Fruit fly (Drosophila melanogaster) whole organism, prepupa: Measurements from ENCODE around the gene Rsf1.

Experiments used
- Blimp-1 ChIP-seq: fragments of 200-800 bp; sonication (Bioruptor generic); optimal IDR thresholded peaks from 3 replicates; lab custom pipeline; 2017; ENCODE audit warnings: missing biosample characterization, missing genetic modification characterization, mild to moderate bottlenecking, moderate library complexity, missing genetic modification reagents
- CG10631 ChIP-seq: fragments of 200-800 bp; sonication (Bioruptor generic); optimal IDR thresholded peaks from 2 replicates; lab custom pipeline; 2016; ENCODE audit warnings: missing biosample characterization, missing genetic modification characterization
- CG10669 ChIP-seq: fragments of 200-800 bp; sonication (Bioruptor generic); optimal IDR thresholded peaks from 3 replicates; lab custom pipeline; 2018; ENCODE audit warnings: missing biosample characterization, mild to moderate bottlenecking, missing genetic modification characterization, moderate library complexity
- CG11294 ChIP-seq: fragments of 200-800 bp; sonication (Bioruptor generic); IDR thresholded peaks from 2 replicates; pipeline ENCODE4 v1.3.6; 2022; ENCODE audit warnings: missing biosample characterization, missing genetic modification characterization
- CG11762 ChIP-seq: fragments of 200-800 bp; sonication (Bioruptor generic); optimal IDR thresholded peaks from 3 replicates; lab custom pipeline; 2016; ENCODE audit warnings: missing biosample characterization, missing genetic modification characterization; ENCODE audit not compliant: insufficient read depth
- CG11902 ChIP-seq: fragments of 200-800 bp; sonication (Bioruptor generic); optimal IDR thresholded peaks from 3 replicates; lab custom pipeline; 2016; ENCODE audit warnings: missing biosample characterization, missing genetic modification characterization
- CG1621 ChIP-seq: fragments of 200-800 bp; sonication (Bioruptor generic); optimal IDR thresholded peaks from 3 replicates; lab custom pipeline; 2018; ENCODE audit warnings: missing biosample characterization, mild to moderate bottlenecking, missing genetic modification characterization
- CG3032 ChIP-seq: fragments of 200-800 bp; optimal IDR thresholded peaks from 2 replicates; lab custom pipeline; 2019; ENCODE audit warnings: missing biosample characterization, mild to moderate bottlenecking, missing genetic modification characterization, moderate library complexity
- CG31627 ChIP-seq: fragments of 200-800 bp; sonication (Bioruptor generic); optimal IDR thresholded peaks from 3 replicates; lab custom pipeline; 2016; ENCODE audit warnings: missing biosample characterization, missing genetic modification characterization
- CG32006 ChIP-seq: fragments of 200-800 bp; sonication (Bioruptor generic); optimal IDR thresholded peaks from 3 replicates; lab custom pipeline; 2017; ENCODE audit warnings: missing biosample characterization, mild to moderate bottlenecking, missing genetic modification characterization
- CG3919 ChIP-seq: fragments of 200-800 bp; sonication (Bioruptor generic); optimal IDR thresholded peaks from 3 replicates; lab custom pipeline; 2016; ENCODE audit warnings: missing biosample characterization, missing genetic modification characterization
- CG4318 ChIP-seq: fragments of 200-800 bp; sonication (Bioruptor generic); optimal IDR thresholded peaks from 3 replicates; lab custom pipeline; 2017; ENCODE audit warnings: missing biosample characterization, mild to moderate bottlenecking, missing genetic modification characterization
- CG6163 ChIP-seq: fragments of 200-800 bp; sonication (Bioruptor generic); IDR thresholded peaks from 3 replicates; pipeline ENCODE4 v1.3.6; 2022; ENCODE audit warnings: missing biosample characterization, missing genetic modification characterization
- CG6276 ChIP-seq: fragments of 200-800 bp; sonication (Bioruptor generic); optimal IDR thresholded peaks from 2 replicates; lab custom pipeline; 2017; ENCODE audit warnings: missing biosample characterization, mild to moderate bottlenecking, missing genetic modification characterization
- CG6792 ChIP-seq: fragments of 200-800 bp; sonication (Bioruptor generic); optimal IDR thresholded peaks from 3 replicates; lab custom pipeline; 2016; ENCODE audit warnings: missing biosample characterization, missing genetic modification characterization
- CG6808 ChIP-seq: fragments of 200-800 bp; sonication (Bioruptor generic); optimal IDR thresholded peaks from 3 replicates; lab custom pipeline; 2017; ENCODE audit warnings: missing biosample characterization, missing genetic modification characterization, mild to moderate bottlenecking, moderate library complexity, missing genetic modification reagents
- CG7368 ChIP-seq: fragments of 200-800 bp; sonication (Bioruptor generic); optimal IDR thresholded peaks from 3 replicates; lab custom pipeline; 2016; ENCODE audit warnings: missing biosample characterization, missing genetic modification characterization
- CG8119 ChIP-seq: fragments of 200-800 bp; sonication (Bioruptor generic); IDR thresholded peaks from 3 replicates; pipeline ENCODE4 v1.3.6; 2022; ENCODE audit warnings: missing biosample characterization, missing genetic modification characterization
- CG8319 ChIP-seq: fragments of 200-800 bp; sonication (Bioruptor generic); optimal IDR thresholded peaks from 3 replicates; lab custom pipeline; 2016; ENCODE audit warnings: missing biosample characterization, missing genetic modification characterization
- CG8632 ChIP-seq: fragments of 200-800 bp; sonication (Bioruptor generic); optimal IDR thresholded peaks from 3 replicates; lab custom pipeline; 2016; ENCODE audit warnings: missing biosample characterization, missing genetic modification characterization
- CG9139 ChIP-seq: fragments of 200-800 bp; sonication (Bioruptor generic); optimal IDR thresholded peaks from 3 replicates; lab custom pipeline; 2017; ENCODE audit warnings: missing biosample characterization, mild to moderate bottlenecking, missing genetic modification characterization
- Eip75B ChIP-seq: fragments of 200-800 bp; sonication (Bioruptor generic); optimal IDR thresholded peaks from 3 replicates; lab custom pipeline; 2016; ENCODE audit warnings: missing biosample characterization, missing genetic modification characterization
- Eip78C ChIP-seq: fragments of 200-800 bp; sonication (Bioruptor generic); peaks from one replicate; lab custom pipeline; 2016; ENCODE audit warnings: missing biosample characterization, missing genetic modification characterization
- Eip93F ChIP-seq: fragments of 200-800 bp; sonication (Bioruptor generic); optimal IDR thresholded peaks from 2 replicates; lab custom pipeline; 2016; ENCODE audit warnings: missing biosample characterization, mild to moderate bottlenecking, missing genetic modification characterization
- Ets21C ChIP-seq: fragments of 200-800 bp; sonication (Bioruptor generic); optimal IDR thresholded peaks from 3 replicates; lab custom pipeline; 2016; ENCODE audit warnings: missing biosample characterization, missing genetic modification characterization
- Ets96B ChIP-seq: fragments of 200-800 bp; optimal IDR thresholded peaks from 2 replicates; lab custom pipeline; 2019; ENCODE audit warnings: missing biosample characterization, mild to moderate bottlenecking, missing genetic modification characterization, moderate library complexity
- Hr38 ChIP-seq: sonication (Bioruptor generic); optimal IDR thresholded peaks from 2 replicates; lab custom pipeline; 2016; ENCODE audit warnings: missing biosample characterization, missing genetic modification characterization
- Hr39 ChIP-seq: fragments of 200-800 bp; sonication (Bioruptor generic); optimal IDR thresholded peaks from 2 replicates; lab custom pipeline; 2016; ENCODE audit warnings: missing biosample characterization, missing genetic modification characterization
- Lpt ChIP-seq: fragments of 200-800 bp; sonication (Bioruptor generic); optimal IDR thresholded peaks from 3 replicates; lab custom pipeline; 2016; ENCODE audit warnings: missing biosample characterization, missing genetic modification characterization
- Met ChIP-seq: fragments of 200-800 bp; sonication (Bioruptor generic); optimal IDR thresholded peaks from 3 replicates; lab custom pipeline; 2016; ENCODE audit warnings: missing biosample characterization, missing genetic modification characterization
- OdsH ChIP-seq: fragments of 200-800 bp; sonication (Bioruptor generic); optimal IDR thresholded peaks from 3 replicates; lab custom pipeline; 2016; ENCODE audit warnings: missing biosample characterization, missing genetic modification characterization
- Smox ChIP-seq: fragments of 200-800 bp; sonication (Bioruptor generic); optimal IDR thresholded peaks from 3 replicates; lab custom pipeline; 2016; ENCODE audit warnings: missing biosample characterization, missing genetic modification characterization
- Sox102F ChIP-seq: fragments of 200-800 bp; sonication (Bioruptor generic); optimal IDR thresholded peaks from 2 replicates; lab custom pipeline; 2016; ENCODE audit warnings: missing biosample characterization, mild to moderate bottlenecking, missing genetic modification characterization
- Sox14 ChIP-seq: fragments of 200-800 bp; sonication (Bioruptor generic); optimal IDR thresholded peaks from 3 replicates; lab custom pipeline; 2016; ENCODE audit warnings: missing biosample characterization, missing genetic modification characterization
- Sox15 ChIP-seq: fragments of 200-800 bp; sonication (Bioruptor generic); optimal IDR thresholded peaks from 3 replicates; lab custom pipeline; 2016; ENCODE audit warnings: missing biosample characterization, missing genetic modification characterization
- achi ChIP-seq: fragments of 200-800 bp; sonication (Bioruptor generic); optimal IDR thresholded peaks from 3 replicates; lab custom pipeline; 2016; ENCODE audit warnings: missing biosample characterization, missing genetic modification characterization
- dac ChIP-seq: fragments of 200-800 bp; sonication (Bioruptor generic); optimal IDR thresholded peaks from 2 replicates; lab custom pipeline; 2017; ENCODE audit warnings: missing biosample characterization, mild to moderate bottlenecking, missing genetic modification characterization
- dsx ChIP-seq: fragments of 200-800 bp; optimal IDR thresholded peaks from 3 replicates; lab custom pipeline; 2019; ENCODE audit warnings: missing biosample characterization, mild to moderate bottlenecking, missing genetic modification characterization, moderate library complexity; ENCODE audit not compliant: poor library complexity, severe bottlenecking
- eg ChIP-seq: fragments of 200-800 bp; sonication (Bioruptor generic); IDR thresholded peaks from 3 replicates; pipeline ENCODE4 v1.3.6; 2022; ENCODE audit warnings: missing biosample characterization, missing genetic modification characterization
- esn ChIP-seq: fragments of 200-800 bp; sonication (Bioruptor generic); optimal IDR thresholded peaks from 2 replicates; lab custom pipeline; 2016; ENCODE audit warnings: missing biosample characterization, mild to moderate bottlenecking, missing genetic modification characterization, moderate library complexity
- fd59A ChIP-seq: fragments of 200-800 bp; sonication (Bioruptor generic); optimal IDR thresholded peaks from 2 replicates; lab custom pipeline; 2017; ENCODE audit warnings: missing biosample characterization, mild to moderate bottlenecking, missing genetic modification characterization, missing genetic modification reagents
- fd85E ChIP-seq: fragments of 200-800 bp; sonication (Bioruptor generic); optimal IDR thresholded peaks from 3 replicates; lab custom pipeline; 2016; ENCODE audit warnings: missing biosample characterization, missing genetic modification characterization
- fkh ChIP-seq: fragments of 200-800 bp; sonication (Bioruptor generic); optimal IDR thresholded peaks from 3 replicates; lab custom pipeline; 2017; ENCODE audit warnings: missing biosample characterization, mild to moderate bottlenecking, missing genetic modification characterization, moderate library complexity
- lz ChIP-seq: fragments of 200-800 bp; sonication (Bioruptor generic); optimal IDR thresholded peaks from 3 replicates; lab custom pipeline; 2016; ENCODE audit warnings: missing biosample characterization, missing genetic modification characterization
- net ChIP-seq: fragments of 200-800 bp; sonication (Bioruptor generic); optimal IDR thresholded peaks from 3 replicates; lab custom pipeline; 2016; ENCODE audit warnings: missing biosample characterization, missing genetic modification characterization
- salr ChIP-seq, 2 experiments: fragments of 200-800 bp; sonication (Bioruptor generic); optimal IDR thresholded peaks; 3 replicates each; lab custom pipeline; 2016 to 2018; ENCODE audit warnings: missing biosample characterization in 2 of 2, missing genetic modification characterization in 2 of 2, mild to moderate bottlenecking in 1 of 2
- spab ChIP-seq: fragments of 200-800 bp; sonication (Bioruptor generic); optimal IDR thresholded peaks from 2 replicates; lab custom pipeline; 2017; ENCODE audit warnings: missing biosample characterization, mild to moderate bottlenecking, missing genetic modification characterization, missing genetic modification reagents
- topi ChIP-seq: fragments of 200-800 bp; sonication (Bioruptor generic); optimal IDR thresholded peaks from 3 replicates; lab custom pipeline; 2016; ENCODE audit warnings: missing biosample characterization, missing genetic modification characterization
- vri ChIP-seq: fragments of 200-800 bp; sonication (Bioruptor generic); optimal IDR thresholded peaks from 3 replicates; lab custom pipeline; 2016; ENCODE audit warnings: missing biosample characterization, mild to moderate bottlenecking, missing genetic modification characterization

Gene Rsf1

DNA sequence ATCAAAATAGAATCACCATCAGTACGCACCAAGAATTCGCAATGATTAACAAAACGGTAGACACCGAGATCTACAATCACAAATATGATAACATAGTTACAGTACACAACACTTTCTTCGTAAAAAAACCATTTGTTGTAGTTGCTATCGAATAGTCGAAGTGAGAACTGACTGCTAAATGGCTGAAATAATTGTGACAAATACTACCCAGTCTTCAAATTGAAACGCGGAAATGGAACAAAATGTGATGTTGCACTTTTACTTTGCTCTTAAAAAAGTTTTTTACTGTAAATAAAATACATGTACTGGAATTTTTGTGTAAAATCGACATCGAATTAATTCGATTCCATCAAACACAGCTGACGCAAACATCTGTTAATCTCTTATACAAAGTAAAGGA is 31.8 kb downstream of the Rsf1 start, which contains the start of gene ova:
Gene ova, minus strand, starts transcription at position 183 of the 400 bp plus-strand sequence.
- no peak for TF ChIP-seq CG1621 (tag; lab: Kevin White, UChicago)
- TF ChIP-seq Sox15: no peak
- no peak for TF ChIP-seq fkh (GFP tag; lab: Kevin White, UChicago)
- TF ChIP-seq net: no peak
- TF ChIP-seq CG9139 (GFP tag; lab: Kevin White, UChicago): no peak
- TF ChIP-seq Eip78C (GFP tag; lab: Kevin White, UChicago): no peak
- TF ChIP-seq Sox14 (GFP tag; lab: Kevin White, UChicago): no peak

DNA sequence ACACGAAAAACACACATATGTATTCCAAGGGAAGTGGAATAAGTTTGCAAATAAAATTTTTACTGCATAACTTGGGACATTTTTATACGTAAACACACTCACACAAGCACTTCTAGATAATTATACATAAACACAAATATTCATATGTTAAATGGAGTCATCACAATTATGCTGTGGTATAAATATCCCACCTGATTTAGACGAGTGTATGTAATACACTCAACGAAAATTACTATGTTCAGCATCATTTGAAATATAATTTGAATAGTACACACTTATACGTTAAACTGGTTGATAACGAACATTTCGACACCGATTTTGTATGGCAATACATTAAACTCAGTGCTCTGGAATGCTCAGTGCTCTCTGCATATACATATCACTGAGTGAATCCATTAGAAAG is 32.3 kb downstream of the Rsf1 start:
- TF ChIP-seq CG1621 (tag; lab: Kevin White, UChicago) (no peak), Smox (GFP tag; lab: Kevin White, UChicago) (no peak), fkh (GFP tag; lab: Kevin White, UChicago) (peak; percentile 5), achi (peak; percentile 42), CG3919 (GFP tag; lab: Kevin White, UChicago) (no peak), CG6808 (peak; percentile 14), Blimp-1 (GFP tag; lab: Kevin White, UChicago) (no peak), esn (GFP tag; lab: Kevin White, UChicago) (peak; percentile 55), dsx (GFP tag; lab: Kevin White, UChicago) (peak; percentile 17), Ets96B (tag; lab: Kevin White, UChicago) (peak; percentile 11), eg (no peak), CG11294 (no peak), salr (GFP tag; optimal IDR thresholded peaks at IDR 0.05; lab: Kevin White, UChicago) (no peak), CG6163 (no peak), dac (GFP tag; lab: Kevin White, UChicago) (peak; percentile 24), OdsH (GFP tag; lab: Kevin White, UChicago) (peak; percentile 57), CG11902 (GFP tag; lab: Kevin White, UChicago) (no peak), CG10669 (GFP tag; lab: Kevin White, UChicago) (peak; percentile 51), CG31627 (GFP tag; lab: Kevin White, UChicago) (peak; percentile 32), Eip93F (GFP tag; lab: Kevin White, UChicago) (no peak), CG8119 (GFP tag; lab: Robert Waterston, UW) (peak; percentile 51; the same call in 2 of the 3 replicates), Hr39 (GFP tag; lab: Kevin White, UChicago) (no peak), fd85E (GFP tag; lab: Kevin White, UChicago) (no peak), fd59A (GFP tag; lab: Kevin White, UChicago) (no peak), CG11762 (no peak), lz (GFP tag; lab: Kevin White, UChicago) (no peak), CG6276 (no peak), Lpt (GFP tag; lab: Kevin White, UChicago) (peak; percentile 31), Hr38 (no peak), CG4318 (GFP tag; lab: Kevin White, UChicago) (no peak), topi (peak; percentile 61), CG3032 (tag; lab: Kevin White, UChicago) (peak; percentile 38), Eip75B (peak; percentile 58), spab (GFP tag; lab: Kevin White, UChicago) (no peak), CG8632 (peak; percentile 29), Ets21C (no peak), Sox15 (peak; percentile 2), CG10631 (GFP tag; lab: Kevin White, UChicago) (peak; percentile 52), Met (peak; percentile 54), net (no peak), CG7368 (GFP tag; lab: Kevin White, UChicago) (no peak), vri (GFP tag; lab: Kevin White, UChicago) (peak; percentile 4), CG32006 (GFP tag; lab: Kevin White, UChicago) (no peak), CG6792 (GFP tag; lab: Kevin White, UChicago) (peak; percentile 32), CG9139 (GFP tag; lab: Kevin White, UChicago) (no peak), Sox102F (peak; percentile 45), Sox14 (GFP tag; lab: Kevin White, UChicago) (peak; percentile 61), CG8319 (GFP tag; lab: Kevin White, UChicago) (peak; percentile 4)
